Fruit fly (Drosophila melanogaster) whole organism: Measurements from ENCODE around the gene Polr2F.

Source experiments
- EcR ChIP-seq, 2 experiments: fragments of >200 bp; optimal IDR thresholded peaks; 2 replicates each; lab custom pipeline; 2017; ENCODE audit warnings: missing biosample characterization in 2 of 2, missing genetic modification characterization in 2 of 2, missing genetic modification reagents in 2 of 2
- psq ChIP-seq: fragments of >200 bp; optimal IDR thresholded peaks from 2 replicates; lab custom pipeline; 2017
- usp ChIP-seq: fragments of >200 bp; optimal IDR thresholded peaks from 2 replicates; lab custom pipeline; 2017; ENCODE audit warnings: missing biosample characterization, missing genetic modification characterization, mixed read lengths

DNA sequence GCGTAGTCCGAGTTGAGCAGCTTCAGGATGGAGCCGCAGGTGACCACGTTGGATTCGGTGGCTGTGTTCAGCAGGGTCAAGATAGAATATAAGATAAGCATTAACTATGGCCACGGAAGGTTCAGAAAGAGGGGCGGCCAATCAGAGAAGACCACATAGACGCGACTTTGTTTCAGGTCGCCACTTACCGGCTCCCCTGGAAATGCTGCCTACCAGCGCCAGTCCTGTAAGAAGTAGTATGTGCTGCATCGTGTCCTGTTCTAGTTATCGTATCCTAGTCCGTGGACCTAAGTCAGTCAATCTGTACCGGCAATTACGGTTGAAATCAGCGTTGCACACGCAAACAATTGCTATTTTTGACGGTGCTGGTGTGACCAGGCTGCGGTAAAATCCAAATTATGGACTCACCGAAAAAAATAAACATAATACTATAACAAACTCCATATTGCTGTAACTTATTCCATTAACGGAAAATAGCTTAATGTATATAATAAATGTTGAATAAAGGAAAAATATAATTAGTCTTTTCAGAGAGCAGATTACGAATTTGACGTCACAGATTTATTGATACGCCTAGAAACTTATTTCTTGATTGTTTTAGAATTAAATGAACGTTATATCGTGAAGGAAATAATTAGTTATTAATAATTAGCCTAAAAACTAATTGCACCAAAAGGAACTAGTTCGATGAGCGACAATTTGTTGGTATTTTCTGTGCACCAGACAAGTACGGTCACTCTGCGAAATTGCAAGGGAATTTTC lies 17.0 kb upstream of the Polr2F start, which contains the start of the genes CG11999 and CG1161:
- TF ChIP-seq EcR (GFP tag; optimal IDR thresholded peaks at IDR 0.05; lab: Kevin White, UChicago) (no peak), psq (lab: Kevin White, UChicago) (no peak), usp (GFP tag; lab: Kevin White, UChicago) (no peak)
